Fruit fly (Drosophila melanogaster) whole organism, wandering third instar larva: ENCODE data around the gene dunk.

Experiments used
- Abd-B ChIP-seq: fragments of >200 bp; optimal IDR thresholded peaks from 2 replicates; lab custom pipeline; 2017; ENCODE audit warnings: missing biosample characterization, missing genetic modification characterization
- CG32264 ChIP-seq: fragments of 200-800 bp; sonication (Bioruptor generic); optimal IDR thresholded peaks from 2 replicates; lab custom pipeline; 2016; ENCODE audit warnings: missing biosample characterization, missing genetic modification characterization
- CrebA ChIP-seq: fragments of 200-800 bp; sonication (Bioruptor generic); optimal IDR thresholded peaks from 2 replicates; lab custom pipeline; 2016; ENCODE audit warnings: missing biosample characterization, mild to moderate bottlenecking, missing genetic modification characterization, borderline replicate concordance
- Dfd ChIP-seq: fragments of >200 bp; optimal IDR thresholded peaks from 2 replicates; lab custom pipeline; 2017; ENCODE audit warnings: missing biosample characterization, missing genetic modification characterization
- Dif ChIP-seq: fragments of 200-275, 200-300 bp; sonication (Bioruptor generic); optimal IDR thresholded peaks from 2 replicates; lab custom pipeline; 2018; ENCODE audit warnings: missing biosample characterization, missing genetic modification characterization; ENCODE audit not compliant: partially characterized antibody
- HLH106 ChIP-seq: fragments of 200-800 bp; optimal IDR thresholded peaks from 3 replicates; lab custom pipeline; 2019; ENCODE audit warnings: missing biosample characterization, mild to moderate bottlenecking, missing genetic modification characterization, moderate library complexity
- Hnf4 ChIP-seq: fragments of 200-800 bp; sonication (Bioruptor generic); optimal IDR thresholded peaks from 2 replicates; lab custom pipeline; 2016; ENCODE audit warnings: missing biosample characterization, mild to moderate bottlenecking, missing genetic modification characterization
- Hr78 ChIP-seq: fragments of >200 bp; optimal IDR thresholded peaks from 2 replicates; lab custom pipeline; 2017; ENCODE audit warnings: missing biosample characterization, missing genetic modification characterization
- Hr83 ChIP-seq: fragments of 200-300 bp; sonication (Bioruptor generic); optimal IDR thresholded peaks from 2 replicates; lab custom pipeline; 2016; ENCODE audit warnings: missing biosample characterization, mild to moderate bottlenecking, missing genetic modification characterization, moderate library complexity; ENCODE audit not compliant: poor library complexity, severe bottlenecking
- Mio ChIP-seq: sonication (Bioruptor generic); optimal IDR thresholded peaks from 2 replicates; lab custom pipeline; 2016; ENCODE audit warnings: missing biosample characterization, missing genetic modification characterization
- Myc ChIP-seq: fragments of >200 bp; optimal IDR thresholded peaks from 2 replicates; lab custom pipeline; 2017
- N ChIP-seq: fragments of >200 bp; optimal IDR thresholded peaks from 2 replicates; lab custom pipeline; 2018; ENCODE audit warnings: missing biosample characterization, missing external identifiers, missing genetic modification characterization
- Rel ChIP-seq, 2 experiments: fragments of 200-800 bp; sonication (Bioruptor generic) in 1 of 2; optimal IDR thresholded peaks; 2 replicates in 1 of 2; 3 replicates in 1 of 2; lab custom pipeline; 2016 to 2019; ENCODE audit warnings: mild to moderate bottlenecking in 2 of 2, missing biosample characterization in 2 of 2, missing genetic modification characterization in 2 of 2, moderate library complexity in 1 of 2
- Sp1 ChIP-seq: fragments of 200-800 bp; sonication (Bioruptor generic); optimal IDR thresholded peaks from 3 replicates; lab custom pipeline; 2019; ENCODE audit warnings: missing biosample characterization, mild to moderate bottlenecking, missing genetic modification characterization, moderate library complexity
- Vsx2 ChIP-seq: fragments of 200-300, 225-300 bp; sonication (Bioruptor generic); optimal IDR thresholded peaks from 2 replicates; lab custom pipeline; 2018; ENCODE audit warnings: missing biosample characterization, missing genetic modification characterization; ENCODE audit not compliant: partially characterized antibody
- br ChIP-seq: fragments of 200-800 bp; sonication (Bioruptor generic); optimal IDR thresholded peaks from 2 replicates; lab custom pipeline; 2016; ENCODE audit warnings: missing biosample characterization, missing genetic modification characterization
- brk ChIP-seq: fragments of 200-800 bp; sonication (Bioruptor generic); optimal IDR thresholded peaks from 2 replicates; lab custom pipeline; 2016; ENCODE audit warnings: missing biosample characterization, mild to moderate bottlenecking, missing genetic modification characterization
- dl ChIP-seq, 2 experiments: fragments of 175-275, 200-275 bp in 1 of 2; fragments of 200-275 bp in 1 of 2; sonication (Bioruptor generic); optimal IDR thresholded peaks; lab custom pipeline; 2018; ENCODE audit warnings: mild to moderate bottlenecking in 2 of 2, missing biosample characterization in 2 of 2, missing genetic modification characterization in 2 of 2, moderate library complexity in 2 of 2; ENCODE audit not compliant: partially characterized antibody in 2 of 2, insufficient read depth in 1 of 2
- ey ChIP-seq: fragments of 200-800 bp; sonication (Bioruptor generic); optimal IDR thresholded peaks from 2 replicates; lab custom pipeline; 2016; ENCODE audit warnings: missing biosample characterization, missing genetic modification characterization
- foxo ChIP-seq, 2 experiments: fragments of 200-800 bp; sonication (Bioruptor generic); optimal IDR thresholded peaks; 2 replicates in 1 of 2; 3 replicates in 1 of 2; lab custom pipeline; 2016 to 2017; ENCODE audit warnings: missing biosample characterization in 2 of 2, missing genetic modification characterization in 2 of 2
- fru ChIP-seq: fragments of 200-800 bp; sonication (Bioruptor generic); optimal IDR thresholded peaks from 3 replicates; lab custom pipeline; 2016; ENCODE audit warnings: missing biosample characterization, mild to moderate bottlenecking, missing genetic modification characterization
- pan ChIP-seq: fragments of >200 bp; optimal IDR thresholded peaks from 2 replicates; lab custom pipeline; 2017
- psq ChIP-seq: fragments of 200-800 bp; sonication (Bioruptor generic); optimal IDR thresholded peaks from 3 replicates; lab custom pipeline; 2017; ENCODE audit warnings: missing biosample characterization, mild to moderate bottlenecking, missing genetic modification characterization, moderate library complexity
- rgr ChIP-seq: fragments of 200-800 bp; sonication (Bioruptor generic); optimal IDR thresholded peaks from 3 replicates; lab custom pipeline; 2016; ENCODE audit warnings: missing biosample characterization, mild to moderate bottlenecking, missing genetic modification characterization
- sage ChIP-seq: fragments of 200-800 bp; sonication (Bioruptor generic); optimal IDR thresholded peaks from 2 replicates; lab custom pipeline; 2016; ENCODE audit warnings: missing biosample characterization, mild to moderate bottlenecking, missing genetic modification characterization
- sv ChIP-seq: fragments of 200-800 bp; sonication (Bioruptor generic); optimal IDR thresholded peaks from 3 replicates; lab custom pipeline; 2016; ENCODE audit warnings: missing biosample characterization, missing genetic modification characterization
- tai ChIP-seq: sonication (Bioruptor generic); optimal IDR thresholded peaks from 2 replicates; lab custom pipeline; 2016; ENCODE audit warnings: missing biosample characterization, missing genetic modification characterization
- usp ChIP-seq: fragments of >200 bp; optimal IDR thresholded peaks from 2 replicates; lab custom pipeline; 2017; ENCODE audit warnings: missing biosample characterization, missing genetic modification characterization
- woc ChIP-seq: sonication (Bioruptor generic); optimal IDR thresholded peaks from 2 replicates; lab custom pipeline; 2016; ENCODE audit warnings: missing biosample characterization, mild to moderate bottlenecking, missing genetic modification characterization

The dunk gene

dm6 chr2L:22142696-22143176 lies 8.7 kb upstream of the dunk start:
- TF ChIP-seq Mio (GFP tag; lab: Kevin White, UChicago): no peak
- TF ChIP-seq Sp1 (GFP tag; lab: Kevin White, UChicago): no peak
- no peak for TF ChIP-seq Hnf4 (GFP tag; lab: Kevin White, UChicago)
- TF ChIP-seq Dfd: no peak
- TF ChIP-seq ey (GFP tag; lab: Kevin White, UChicago): no peak

- TF ChIP-seq Vsx2 (GFP tag; lab: Kevin White, UChicago): no peak
- TF ChIP-seq Sp1 (GFP tag; lab: Kevin White, UChicago): no peak
- no peak for TF ChIP-seq br (GFP tag; lab: Kevin White, UChicago)
- TF ChIP-seq woc (GFP tag; lab: Kevin White, UChicago): no peak
- TF ChIP-seq fru (GFP tag; lab: Kevin White, UChicago): no peak
- no peak for TF ChIP-seq rgr (GFP tag; lab: Kevin White, UChicago)
- no peak for TF ChIP-seq Mio (GFP tag; lab: Kevin White, UChicago)
- no peak for TF ChIP-seq brk (GFP tag; lab: Kevin White, UChicago)
- TF ChIP-seq Hnf4 (GFP tag; lab: Kevin White, UChicago): no peak
- TF ChIP-seq Dif (GFP tag; lab: Kevin White, UChicago): no peak
- no peak for TF ChIP-seq psq (GFP tag; lab: Kevin White, UChicago)
- TF ChIP-seq Dfd: no peak
- no peak for TF ChIP-seq CG32264 (GFP tag; lab: Kevin White, UChicago)
- TF ChIP-seq usp (GFP tag; lab: Kevin White, UChicago): no peak
- TF ChIP-seq Hr78 (GFP tag; lab: Kevin White, UChicago): no peak
- no peak for TF ChIP-seq foxo (GFP tag; optimal IDR thresholded peaks at IDR 0.05; lab: Kevin White, UChicago)
- TF ChIP-seq dl (GFP tag; optimal IDR thresholded peaks at IDR 0.05; lab: Kevin White, UChicago; ENCODE audit: insufficient read depth in 1 of 2, partially characterized antibody in 2 of 2): no peak
- no peak for TF ChIP-seq Abd-B
- no peak for TF ChIP-seq HLH106 (tag; lab: Kevin White, UChicago)
- TF ChIP-seq, all 38 proteins: peak for 0
Measured at dm6 chr2L:22144127-22144526, 7.3 kb upstream of the dunk start.

dm6 chr2L:22145269-22145917 lies 6.0 kb upstream of the dunk start:
- TF ChIP-seq N (GFP tag; lab: Kevin White, UChicago) (no peak), Dfd (peak; percentile 72)

DNA sequence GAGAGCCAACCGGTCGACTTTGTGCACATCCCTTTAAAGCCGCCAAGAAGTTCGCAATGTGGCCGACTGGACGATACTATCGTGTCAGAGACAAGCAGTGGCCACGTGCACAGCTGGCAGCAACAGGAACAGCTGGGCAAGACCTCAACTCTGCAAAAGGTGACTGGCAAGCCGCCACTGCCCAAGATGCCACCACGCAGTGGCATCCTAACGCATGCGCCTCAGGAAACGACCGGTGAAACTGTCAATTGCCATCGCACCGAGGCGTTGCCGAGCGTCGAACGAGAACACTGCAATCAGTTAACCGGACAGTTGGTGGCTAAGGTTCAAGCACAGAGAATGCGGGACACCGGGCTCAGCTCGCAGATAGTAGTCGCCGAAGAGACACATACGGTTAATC lies 5.2 kb upstream of the dunk start:
- TF ChIP-seq Sp1 (GFP tag; lab: Kevin White, UChicago) (no peak), Hnf4 (GFP tag; lab: Kevin White, UChicago) (no peak), Dif (GFP tag; lab: Kevin White, UChicago) (peak; percentile 8), br (GFP tag; lab: Kevin White, UChicago) (no peak)

- no peak for TF ChIP-seq fru (GFP tag; lab: Kevin White, UChicago)
- TF ChIP-seq Dfd: no peak
- TF ChIP-seq CrebA (GFP tag; lab: Kevin White, UChicago): no peak
- TF ChIP-seq sage: peak; percentile 64
- TF ChIP-seq br (GFP tag; lab: Kevin White, UChicago): no peak
- peak; percentile 7 for TF ChIP-seq dl (GFP tag; optimal IDR thresholded peaks at IDR 0.05; lab: Kevin White, UChicago; ENCODE audit: insufficient read depth in 1 of 2, partially characterized antibody in 2 of 2)
Measured at dm6 chr2L:22148713-22149112, 2.7 kb upstream of the dunk start.

DNA sequence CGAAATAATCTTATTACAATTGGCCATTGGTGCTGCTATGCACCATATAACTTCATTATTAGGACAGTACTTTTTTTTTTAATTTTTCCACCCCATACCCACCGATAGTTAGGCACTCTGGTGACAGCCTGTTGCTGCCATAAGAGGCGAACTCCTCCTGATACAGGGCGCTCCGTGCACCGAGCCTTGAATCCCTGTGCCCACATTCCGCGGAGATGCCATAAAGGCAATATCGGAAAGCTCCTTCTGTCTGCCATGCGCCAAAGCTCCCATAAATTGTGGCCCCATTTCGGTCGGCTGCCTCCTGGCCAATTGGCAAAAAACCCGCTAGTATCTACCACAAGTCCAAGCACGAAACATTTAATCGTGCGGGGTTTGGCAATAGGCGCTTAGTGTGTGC lies 1.8 kb downstream of the dunk start:
- TF ChIP-seq Dfd (no peak), CrebA (GFP tag; lab: Kevin White, UChicago) (no peak), usp (GFP tag; lab: Kevin White, UChicago) (no peak), Myc (lab: Kevin White, UChicago) (no peak), pan (lab: Kevin White, UChicago) (no peak), Mio (GFP tag; lab: Kevin White, UChicago) (no peak), foxo (GFP tag; optimal IDR thresholded peaks at IDR 0.05; lab: Kevin White, UChicago) (no peak), psq (GFP tag; lab: Kevin White, UChicago) (no peak), Rel (GFP tag; optimal IDR thresholded peaks at IDR 0.05; lab: Kevin White, UChicago) (no peak), Rel (tag; optimal IDR thresholded peaks at IDR 0.05; lab: Kevin White, UChicago) (no peak), br (GFP tag; lab: Kevin White, UChicago) (no peak), ey (GFP tag; lab: Kevin White, UChicago) (no peak), tai (no peak), Sp1 (GFP tag; lab: Kevin White, UChicago) (no peak), sv (GFP tag; lab: Kevin White, UChicago) (no peak), Dif (GFP tag; lab: Kevin White, UChicago) (no peak), Vsx2 (GFP tag; lab: Kevin White, UChicago) (no peak), N (GFP tag; lab: Kevin White, UChicago) (no peak), Hr83 (GFP tag; lab: Kevin White, UChicago) (no peak)
